Worm (Caenorhabditis elegans): Measurements from ENCODE around the gene C46C11.4.

C46C11.4 gene

DNA sequence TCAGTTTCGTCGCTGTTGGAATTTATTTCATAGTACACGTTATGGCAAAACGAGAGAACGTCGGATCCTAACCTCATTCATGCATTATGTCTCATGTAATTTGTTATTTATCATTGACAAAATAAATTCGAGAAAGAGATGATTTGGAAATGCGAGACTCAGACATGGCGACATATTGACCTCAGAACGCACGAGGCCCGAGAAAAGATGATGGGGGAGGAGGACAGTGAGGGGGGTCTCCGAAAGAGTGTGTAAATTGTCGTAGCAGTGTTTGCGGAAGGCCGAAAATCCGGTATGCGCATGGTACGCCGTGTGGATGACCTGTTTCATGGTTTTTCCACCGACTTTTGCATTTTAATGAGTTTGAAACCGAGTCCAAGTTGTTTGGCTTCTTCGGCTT lies 11.4 kb downstream of the C46C11.4 start (continued):
- TF ChIP-seq rnt-1 (tag; optimal IDR thresholded peaks at IDR 0.05) (peak; percentile 65), F16B12.6 (tag; optimal IDR thresholded peaks at IDR 0.05) (peak; percentile 88), lin-14 (GFP tag; optimal IDR thresholded peaks at IDR 0.05) (peak; percentile 88), swsn-7 (tag; optimal IDR thresholded peaks at IDR 0.05) (peak; percentile 46), mep-1 (tag; optimal IDR thresholded peaks at IDR 0.05) (peak; percentile 64), lin-39 (tag; optimal IDR thresholded peaks at IDR 0.05) (peak; percentile 30), fos-1 (tag; optimal IDR thresholded peaks at IDR 0.05) (no peak), nhr-11 (tag; optimal IDR thresholded peaks at IDR 0.05) (no peak), ceh-90 (tag; optimal IDR thresholded peaks at IDR 0.05) (no peak), sptf-1 (tag; optimal IDR thresholded peaks at IDR 0.05) (no peak), nhr-19 (GFP tag; conservative IDR thresholded peaks at IDR 0.05) (peak; percentile 56), snu-23 (GFP tag; optimal IDR thresholded peaks at IDR 0.05) (peak; percentile 70), lir-3 (tag; optimal IDR thresholded peaks at IDR 0.05; ENCODE audit: poor library complexity) (peak; percentile 11), snpc-4 (tag; optimal IDR thresholded peaks at IDR 0.05) (peak; percentile 33), irx-1 (tag; optimal IDR thresholded peaks at IDR 0.05) (peak; percentile 55), elt-3 (tag; optimal IDR thresholded peaks at IDR 0.05) (peak in 1 of 6 experiments; percentile 65), nhr-47 (tag; optimal IDR thresholded peaks at IDR 0.05) (peak; percentile 65), zip-4 (GFP tag; optimal IDR thresholded peaks at IDR 0.05) (no peak), pqm-1 (tag; optimal IDR thresholded peaks at IDR 0.05) (no peak), grh-1 (GFP tag; IDR thresholded peaks at IDR 0.05) (0 out of 2 replicates have a peak, but pooled peaks have one; percentile 37), efl-3 (GFP tag; optimal IDR thresholded peaks at IDR 0.05) (no peak), nhr-28 (tag; optimal IDR thresholded peaks at IDR 0.05) (no peak), nhr-85 (tag) (peak; percentile 85), C34B4.2 (tag; optimal IDR thresholded peaks at IDR 0.05) (no peak), skn-1 (tag; optimal IDR thresholded peaks at IDR 0.05) (peak; percentile 61), lin-15B (tag; optimal IDR thresholded peaks at IDR 0.05) (no peak), isw-1 (GFP tag; IDR thresholded peaks at IDR 0.05) (peak; percentile 21; the same call in 1 of the 2 replicates)

ce11 chrX:4632088-4632487 lies 14.9 kb downstream of the C46C11.4 start, which contains the start of gene slcr-46.1:
slcr-46.1 (plus strand) TSS chrX:4632361.
- TF ChIP-seq vab-15 (tag; optimal IDR thresholded peaks at IDR 0.05) (no peak), nhr-84 (tag; optimal IDR thresholded peaks at IDR 0.05) (no peak), elt-2 (tag; optimal IDR thresholded peaks at IDR 0.05) (peak; percentile 24)

ce11 chrX:4628817-4629575 lies 18.0 kb downstream of the C46C11.4 start:
- TF ChIP-seq xbp-1 (tag; optimal IDR thresholded peaks at IDR 0.05) (no peak), nhr-90 (tag; optimal IDR thresholded peaks at IDR 0.05; ENCODE audit: poor library complexity) (no peak), fkh-4 (tag; optimal IDR thresholded peaks at IDR 0.05; ENCODE audit: borderline replicate concordance) (no peak), swsn-7 (tag; optimal IDR thresholded peaks at IDR 0.05) (no peak), lsy-2 (tag; optimal IDR thresholded peaks at IDR 0.05) (peak in 1 of 2 experiments; percentile 12), lin-15B (tag; optimal IDR thresholded peaks at IDR 0.05) (no peak), sup-37 (GFP tag; optimal IDR thresholded peaks at IDR 0.05) (no peak), unc-98 (GFP tag; IDR thresholded peaks at IDR 0.05) (no peak), unc-86 (tag; optimal IDR thresholded peaks at IDR 0.05) (peak; percentile 37), aha-1 (tag; optimal IDR thresholded peaks at IDR 0.05) (no peak), lin-14 (GFP tag; optimal IDR thresholded peaks at IDR 0.05) (peak; percentile 32), C04F5.9 (tag; optimal IDR thresholded peaks at IDR 0.05) (no peak), dsc-1 (tag; optimal IDR thresholded peaks at IDR 0.05) (peak; percentile 94), C16A3.4 (tag; optimal IDR thresholded peaks at IDR 0.05) (no peak), Y116A8C.19 (tag; optimal IDR thresholded peaks at IDR 0.05; ENCODE audit: borderline replicate concordance) (no peak), isw-1 (GFP tag; IDR thresholded peaks at IDR 0.05) (no peak), unc-130 (tag; optimal IDR thresholded peaks at IDR 0.05) (no peak), lir-3 (tag; optimal IDR thresholded peaks at IDR 0.05; ENCODE audit: poor library complexity) (no peak), nhr-76 (tag; optimal IDR thresholded peaks at IDR 0.05) (no peak), egl-13 (tag; optimal IDR thresholded peaks at IDR 0.05) (peak; percentile 20), nhr-28 (tag; optimal IDR thresholded peaks at IDR 0.05) (no peak), ztf-11 (tag; optimal IDR thresholded peaks at IDR 0.05) (peak in 1 of 2 experiments; percentile 25), grh-1 (GFP tag; IDR thresholded peaks at IDR 0.05) (no peak), unc-62 (GFP tag; optimal IDR thresholded peaks at IDR 0.05) (no peak), dpl-1 (GFP tag; optimal IDR thresholded peaks at IDR 0.05) (no peak), nhr-71 (tag; optimal IDR thresholded peaks at IDR 0.05) (no peak)

Measured in whole organism, L1 larva.